Fruit fly (Drosophila melanogaster) whole organism, adult: Measurements from ENCODE around the gene Osi2.

Experiments
- CG11617 ChIP-seq: fragments of 200-800 bp; sonication (Bioruptor generic); optimal IDR thresholded peaks from 2 replicates; lab custom pipeline; 2017; ENCODE audit warnings: mild to moderate bottlenecking, missing biosample characterization, missing genetic modification reagents, missing genetic modification characterization
- CG12768 ChIP-seq: fragments of 200-800 bp; sonication (Bioruptor generic); optimal IDR thresholded peaks from 2 replicates; lab custom pipeline; 2017; ENCODE audit warnings: missing biosample characterization, missing genetic modification characterization, mild to moderate bottlenecking, moderate library complexity, missing genetic modification reagents
- CG14711 ChIP-seq: fragments of 200-800 bp; sonication (Bioruptor generic); optimal IDR thresholded peaks from 2 replicates; lab custom pipeline; 2018; ENCODE audit warnings: missing biosample characterization, mild to moderate bottlenecking, missing genetic modification characterization, moderate library complexity
- CG1620 ChIP-seq: fragments of 200-800 bp; sonication (Bioruptor generic); optimal IDR thresholded peaks from 2 replicates; lab custom pipeline; 2016; ENCODE audit warnings: missing biosample characterization, missing genetic modification characterization
- CG33017 ChIP-seq: fragments of 200-800 bp; sonication (Bioruptor generic); optimal IDR thresholded peaks from 2 replicates; lab custom pipeline; 2018; ENCODE audit warnings: missing biosample characterization, mild to moderate bottlenecking, missing genetic modification characterization, moderate library complexity
- CG5204 ChIP-seq: fragments of 200-800 bp; sonication (Bioruptor generic); optimal IDR thresholded peaks from 2 replicates; lab custom pipeline; 2016; ENCODE audit warnings: missing biosample characterization, missing genetic modification characterization
- CG7045 ChIP-seq: fragments of 200-800 bp; sonication (Bioruptor generic); optimal IDR thresholded peaks from 2 replicates; lab custom pipeline; 2017; ENCODE audit warnings: missing biosample characterization, mild to moderate bottlenecking, missing genetic modification characterization
- CG7101 ChIP-seq: fragments of 200-800 bp; sonication (Bioruptor generic); optimal IDR thresholded peaks from 2 replicates; lab custom pipeline; 2018; ENCODE audit warnings: missing biosample characterization, mild to moderate bottlenecking, missing genetic modification characterization, moderate library complexity
- Clk ChIP-seq: fragments of 200-800 bp; sonication (Bioruptor generic); optimal IDR thresholded peaks from 2 replicates; lab custom pipeline; 2017; ENCODE audit warnings: missing biosample characterization, missing genetic modification characterization
- Crg-1 ChIP-seq: fragments of 200-800 bp; sonication (Bioruptor generic); optimal IDR thresholded peaks from 2 replicates; lab custom pipeline; 2016; ENCODE audit warnings: missing biosample characterization, missing genetic modification characterization
- Hr96 ChIP-seq: fragments of 200-800 bp; sonication (Bioruptor generic); optimal IDR thresholded peaks from 2 replicates; lab custom pipeline; 2016; ENCODE audit warnings: missing biosample characterization, missing genetic modification characterization
- Mnt ChIP-seq: fragments of 200-800 bp; sonication (Bioruptor generic); optimal IDR thresholded peaks from 2 replicates; lab custom pipeline; 2016; ENCODE audit warnings: missing biosample characterization, mild to moderate bottlenecking, missing genetic modification characterization
- bab1 ChIP-seq: fragments of 200-800 bp; sonication (Bioruptor generic); optimal IDR thresholded peaks from 3 replicates; lab custom pipeline; 2019; ENCODE audit warnings: missing biosample characterization, mild to moderate bottlenecking, missing genetic modification characterization, moderate library complexity
- cic ChIP-seq: fragments of 200-800 bp; sonication (Bioruptor generic); optimal IDR thresholded peaks from 2 replicates; lab custom pipeline; 2017; ENCODE audit warnings: missing biosample characterization, mild to moderate bottlenecking, missing genetic modification characterization, moderate library complexity
- cnc ChIP-seq, 2 experiments: fragments of >200 bp; optimal IDR thresholded peaks; 2 replicates each; lab custom pipeline; 2017
- kay ChIP-seq: fragments of 200-800 bp; sonication (Bioruptor generic); peaks from one replicate; lab custom pipeline; 2016; ENCODE audit warnings: missing biosample characterization, missing genetic modification characterization, borderline replicate concordance
- ovo ChIP-seq: fragments of 200-800 bp; sonication (Bioruptor generic); optimal IDR thresholded peaks from 2 replicates; lab custom pipeline; 2016; ENCODE audit warnings: missing biosample characterization, missing genetic modification characterization
- pad ChIP-seq: fragments of 200-800 bp; sonication (Bioruptor generic); optimal IDR thresholded peaks from 3 replicates; lab custom pipeline; 2017; ENCODE audit warnings: missing biosample characterization, missing genetic modification characterization, mild to moderate bottlenecking, moderate library complexity, missing genetic modification reagents
- tj ChIP-seq: fragments of 200-800 bp; sonication (Bioruptor generic); optimal IDR thresholded peaks from 3 replicates; lab custom pipeline; 2017; ENCODE audit warnings: missing biosample characterization, mild to moderate bottlenecking, missing genetic modification characterization, moderate library complexity
- toe ChIP-seq: fragments of 200-800 bp; sonication (Bioruptor generic); optimal IDR thresholded peaks from 2 replicates; lab custom pipeline; 2016; ENCODE audit warnings: missing biosample characterization, missing genetic modification characterization

The Osi2 gene

dm6 chr3R:6187015-6187414 lies 22.2 kb upstream of the Osi2 start, which contains the start of gene NPFR:
NPFR (plus strand) TSS chr3R:6187315.
- TF ChIP-seq cnc (optimal IDR thresholded peaks at IDR 0.05; lab: Kevin White, UChicago) = no peak
- TF ChIP-seq CG7045 = no peak
- TF ChIP-seq Hr96 (GFP tag; lab: Kevin White, UChicago) = no peak
- TF ChIP-seq CG7101 (tag; lab: Kevin White, UChicago) = no peak
- TF ChIP-seq Crg-1 (GFP tag; lab: Kevin White, UChicago) = no peak
- TF ChIP-seq CG1620 (GFP tag; lab: Kevin White, UChicago) = no peak

- TF ChIP-seq pad (GFP tag; lab: Kevin White, UChicago) (no peak), CG7045 (no peak), cic (GFP tag; lab: Kevin White, UChicago) (no peak), CG7101 (tag; lab: Kevin White, UChicago) (no peak), ovo (no peak), Crg-1 (GFP tag; lab: Kevin White, UChicago) (no peak), Mnt (GFP tag; lab: Kevin White, UChicago) (no peak), CG14711 (tag; lab: Kevin White, UChicago) (no peak), toe (GFP tag; lab: Kevin White, UChicago) (no peak), CG12768 (GFP tag; lab: Kevin White, UChicago) (no peak), cnc (optimal IDR thresholded peaks at IDR 0.05; lab: Kevin White, UChicago) (no peak), Hr96 (GFP tag; lab: Kevin White, UChicago) (no peak), CG5204 (GFP tag; lab: Kevin White, UChicago) (no peak), CG33017 (tag; lab: Kevin White, UChicago) (no peak), CG11617 (GFP tag; lab: Kevin White, UChicago) (no peak)
Measured at dm6 chr3R:6196416-6196815, 12.8 kb upstream of the Osi2 start.

dm6 chr3R:6198488-6198892 lies 10.7 kb upstream of the Osi2 start, which contains the start of gene Osi24:
Osi24 (plus strand) TSS chr3R:6198811.
- TF ChIP-seq bab1 (GFP tag; lab: Kevin White, UChicago) (no peak), Clk (GFP tag; lab: Kevin White, UChicago) (no peak), CG14711 (tag; lab: Kevin White, UChicago) (no peak), cic (GFP tag; lab: Kevin White, UChicago) (no peak), Hr96 (GFP tag; lab: Kevin White, UChicago) (no peak), CG7101 (tag; lab: Kevin White, UChicago) (no peak)

- TF ChIP-seq ovo (no peak), Hr96 (GFP tag; lab: Kevin White, UChicago) (no peak), tj (no peak), Mnt (GFP tag; lab: Kevin White, UChicago) (no peak), bab1 (GFP tag; lab: Kevin White, UChicago) (no peak), CG14711 (tag; lab: Kevin White, UChicago) (no peak), Crg-1 (GFP tag; lab: Kevin White, UChicago) (no peak), cic (GFP tag; lab: Kevin White, UChicago) (no peak), cnc (optimal IDR thresholded peaks at IDR 0.05; lab: Kevin White, UChicago) (no peak), Clk (GFP tag; lab: Kevin White, UChicago) (no peak), CG1620 (GFP tag; lab: Kevin White, UChicago) (no peak), toe (GFP tag; lab: Kevin White, UChicago) (no peak), pad (GFP tag; lab: Kevin White, UChicago) (no peak), CG7101 (tag; lab: Kevin White, UChicago) (no peak), CG33017 (tag; lab: Kevin White, UChicago) (no peak), CG7045 (no peak), CG11617 (GFP tag; lab: Kevin White, UChicago) (no peak), CG5204 (GFP tag; lab: Kevin White, UChicago) (no peak), kay (GFP tag; lab: Kevin White, UChicago) (no peak), CG12768 (GFP tag; lab: Kevin White, UChicago) (no peak)
Measured at dm6 chr3R:6199717-6200116, 9.5 kb upstream of the Osi2 start.

dm6 chr3R:6203000-6203399 lies 6.2 kb upstream of the Osi2 start:
- TF ChIP-seq Clk (GFP tag; lab: Kevin White, UChicago) (no peak), cic (GFP tag; lab: Kevin White, UChicago) (no peak), CG33017 (tag; lab: Kevin White, UChicago) (no peak), ovo (no peak), CG1620 (GFP tag; lab: Kevin White, UChicago) (no peak), tj (no peak), pad (GFP tag; lab: Kevin White, UChicago) (no peak), CG12768 (GFP tag; lab: Kevin White, UChicago) (no peak), CG14711 (tag; lab: Kevin White, UChicago) (no peak), Hr96 (GFP tag; lab: Kevin White, UChicago) (no peak), kay (GFP tag; lab: Kevin White, UChicago) (no peak), CG11617 (GFP tag; lab: Kevin White, UChicago) (no peak), CG7101 (tag; lab: Kevin White, UChicago) (no peak), Crg-1 (GFP tag; lab: Kevin White, UChicago) (no peak)

- TF ChIP-seq pad (GFP tag; lab: Kevin White, UChicago) (no peak), CG12768 (GFP tag; lab: Kevin White, UChicago) (no peak), kay (GFP tag; lab: Kevin White, UChicago) (no peak), cic (GFP tag; lab: Kevin White, UChicago) (no peak), Crg-1 (GFP tag; lab: Kevin White, UChicago) (no peak), CG1620 (GFP tag; lab: Kevin White, UChicago) (no peak), CG5204 (GFP tag; lab: Kevin White, UChicago) (no peak), CG11617 (GFP tag; lab: Kevin White, UChicago) (no peak), Hr96 (GFP tag; lab: Kevin White, UChicago) (no peak), Mnt (GFP tag; lab: Kevin White, UChicago) (no peak), CG7045 (no peak), CG14711 (tag; lab: Kevin White, UChicago) (no peak), CG33017 (tag; lab: Kevin White, UChicago) (no peak), cnc (optimal IDR thresholded peaks at IDR 0.05; lab: Kevin White, UChicago) (no peak), bab1 (GFP tag; lab: Kevin White, UChicago) (no peak)
Measured at dm6 chr3R:6210266-6211040, 1.3 kb downstream of the Osi2 start.
